Fruit fly (Drosophila melanogaster): ENCODE measurements around the gene CG33995.

DNA sequence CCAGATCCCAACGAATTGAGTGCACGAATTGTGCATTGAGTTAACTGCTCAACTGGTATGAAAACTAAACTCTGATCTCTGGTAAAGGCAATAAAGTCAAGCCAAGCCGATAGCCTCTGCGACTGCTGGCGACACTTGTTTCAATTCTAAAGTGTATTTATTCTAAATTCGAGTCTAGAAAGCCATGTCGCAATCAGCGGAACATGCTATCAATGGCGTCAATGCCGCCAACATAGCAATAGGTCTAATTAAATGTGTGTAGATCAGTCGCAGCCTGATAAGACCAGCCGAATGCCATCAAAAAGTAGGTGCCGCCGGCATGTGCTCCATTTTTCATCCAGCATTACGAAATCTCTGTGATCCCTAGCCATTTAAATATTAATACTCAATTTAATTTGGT lies 17.5 kb upstream of the CG33995 start:
- TF ChIP-seq kay (GFP tag; ENCODE audit: borderline replicate concordance) (no peak), bab1 (GFP tag; optimal IDR thresholded peaks at IDR 0.05) (no peak), CG33017 (tag; optimal IDR thresholded peaks at IDR 0.05) (no peak), tj (GFP tag; optimal IDR thresholded peaks at IDR 0.05) (no peak), CG14711 (tag; optimal IDR thresholded peaks at IDR 0.05) (no peak), toe (GFP tag; optimal IDR thresholded peaks at IDR 0.05) (no peak), cnc (optimal IDR thresholded peaks at IDR 0.05) (no peak), Crg-1 (GFP tag; optimal IDR thresholded peaks at IDR 0.05) (no peak), cic (GFP tag; optimal IDR thresholded peaks at IDR 0.05) (no peak), CG12768 (GFP tag; optimal IDR thresholded peaks at IDR 0.05) (no peak)

Measured in whole organism, adult.